Worm (Caenorhabditis elegans): ENCODE results near the gene T13H5.8.
A peak's percentile ranks its signal among the peaks of the same experiment; 100 is the strongest.

- TF ChIP-seq duxl-1 (tag; optimal IDR thresholded peaks at IDR 0.05; ENCODE audit: poor library complexity) (peak; percentile 53), aly-2 (tag; optimal IDR thresholded peaks at IDR 0.05) (no peak), R02D3.7 (tag; optimal IDR thresholded peaks at IDR 0.05) (no peak), nhr-6 (tag; optimal IDR thresholded peaks at IDR 0.05) (peak; percentile 88), mep-1 (tag; optimal IDR thresholded peaks at IDR 0.05) (peak; percentile 92), snpc-4 (tag; optimal IDR thresholded peaks at IDR 0.05) (no peak), nhr-77 (tag; optimal IDR thresholded peaks at IDR 0.05) (peak; percentile 93), nhr-28 (tag; optimal IDR thresholded peaks at IDR 0.05) (peak; percentile 85)
Observed at ce11 chrII:8569038-8569977, 51.0 kb downstream of the T13H5.8 start, which contains the start of the genes col-38 and rpl-5.
